Worm (Caenorhabditis elegans): ENCODE data around the gene Y59H11AM.4.

ce11 chrIV:8559132-8559531, 11.0 kb downstream of the Y59H11AM.4 start, which contains the start of gene npr-22:
- TF ChIP-seq hmg-4 (GFP tag; optimal IDR thresholded peaks at IDR 0.05) (no peak), hnd-1 (tag; optimal IDR thresholded peaks at IDR 0.05) (no peak), ama-1 (optimal IDR thresholded peaks at IDR 0.05) (no peak), B0310.2 (tag; optimal IDR thresholded peaks at IDR 0.05) (no peak)

Measured in whole organism, early embryonic.